Worm (Caenorhabditis elegans) whole organism, dauer: ENCODE measurements around the gene pxl-1.

Experiments used
- unc-62 ChIP-seq: sonication (generic microtip); optimal IDR thresholded peaks from 2 replicates; lab custom pipeline; 2017; ENCODE audit warnings: missing biosample characterization, missing genetic modification reagents, missing genetic modification characterization

Gene pxl-1

DNA sequence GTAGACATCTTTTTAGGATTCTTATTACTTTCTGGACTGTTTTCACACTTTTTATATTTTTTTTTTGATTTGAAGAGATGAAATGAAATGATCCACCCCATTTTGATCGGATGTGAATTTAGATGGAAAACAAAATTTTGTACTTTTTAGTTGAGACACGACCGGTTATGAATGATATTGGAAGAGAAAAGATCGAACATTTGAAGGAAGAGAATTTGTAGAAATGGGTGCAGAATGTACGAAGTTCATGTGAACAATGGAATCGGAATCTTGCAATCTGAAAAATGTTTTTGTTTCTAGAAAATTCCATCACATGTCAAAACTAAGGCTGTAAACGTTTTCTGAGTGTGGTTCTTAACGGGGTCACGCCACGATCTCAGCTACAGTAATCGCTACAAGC is 13.0 kb downstream of the pxl-1 start, which contains the start of gene F01F1.14:
Gene F01F1.14 (minus strand): TSS at position 101 of the 400 bp plus-strand sequence.
- no peak for TF ChIP-seq unc-62 (GFP tag; lab: Kevin White, UChicago)

- no peak for TF ChIP-seq unc-62 (GFP tag; lab: Kevin White, UChicago)
These were observed 13.5 kb downstream of the pxl-1 start for ce11 chrIII:5882284-5882683.

DNA sequence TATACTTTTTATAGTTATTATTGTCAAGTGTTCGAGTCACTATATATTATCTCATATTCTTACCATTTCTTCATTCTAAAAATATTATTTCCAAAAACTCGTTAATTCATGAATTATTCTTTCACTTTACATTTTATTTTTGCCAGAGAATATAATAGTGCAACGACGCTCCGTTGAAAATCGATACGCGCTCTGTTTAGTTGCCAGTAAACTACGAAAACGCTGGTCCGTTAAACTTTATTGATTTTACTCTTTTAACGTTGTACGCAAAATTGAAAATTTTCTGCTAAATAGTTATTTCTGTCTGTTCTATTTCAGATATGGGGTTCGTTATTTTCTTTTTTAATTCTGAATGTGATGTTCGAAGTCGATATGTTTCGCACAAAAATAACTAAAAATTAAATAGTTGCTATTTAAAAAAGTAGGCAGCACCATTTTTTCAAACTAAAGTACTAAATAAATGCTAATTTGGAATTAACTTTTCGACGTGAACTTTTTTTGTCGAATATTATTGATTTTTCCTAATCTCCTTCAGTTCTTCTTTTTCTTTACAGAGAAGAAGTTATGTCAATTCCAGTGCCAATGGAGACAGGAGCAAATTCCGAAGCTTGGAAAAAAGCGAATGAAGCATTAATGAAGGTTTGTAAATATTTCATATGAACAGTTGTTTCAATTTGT is 16.4 kb downstream of the pxl-1 start, which contains the start of gene hpo-10:
Gene hpo-10 (plus strand): TSS at position 199 of the 678 bp plus-strand sequence.
- TF ChIP-seq unc-62 (GFP tag; lab: Kevin White, UChicago): no peak

ce11 chrIII:5878215-5878614 is 17.6 kb downstream of the pxl-1 start, which contains the start of the genes mig-21 and F01F1.2:
Gene mig-21, minus strand, starts transcription at chrIII:5878380.
Gene F01F1.2, plus strand, starts transcription at chrIII:5878554.
- no peak for TF ChIP-seq unc-62 (GFP tag; lab: Kevin White, UChicago)

DNA sequence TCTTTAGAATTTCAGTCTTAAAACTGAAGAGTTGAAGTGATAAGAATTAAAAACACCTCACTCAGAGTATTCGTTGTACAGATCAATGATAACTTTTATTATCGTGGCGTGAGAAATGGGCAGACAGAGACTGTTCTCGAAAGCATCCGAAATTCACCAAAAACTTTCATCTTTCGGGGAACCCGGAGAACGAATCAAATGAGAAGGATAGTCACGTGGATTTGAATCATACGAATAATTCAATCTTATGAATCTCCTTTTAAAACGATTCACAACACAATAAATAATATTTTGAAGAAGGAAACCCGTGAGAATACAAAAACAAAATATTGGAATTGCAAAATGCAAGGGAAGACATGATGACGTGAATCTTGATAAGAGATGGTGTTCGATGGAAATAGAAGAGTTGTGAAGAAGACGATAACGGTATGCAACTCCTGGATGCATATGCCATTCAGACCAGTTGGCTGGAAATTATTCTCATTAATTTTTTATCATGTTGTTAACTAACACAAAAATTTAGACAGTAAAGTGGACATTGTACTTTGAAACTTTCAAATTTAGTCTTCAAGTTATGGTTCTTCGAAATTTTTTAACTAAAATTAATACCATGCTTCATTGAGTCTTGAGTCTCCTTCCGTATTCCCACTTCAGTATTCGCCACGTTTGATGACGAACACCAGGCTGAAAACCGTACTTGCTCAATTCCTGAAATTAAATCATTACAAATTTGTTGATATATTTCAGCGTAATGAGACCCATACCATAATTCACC is 18.8 kb downstream of the pxl-1 start:
- no peak for TF ChIP-seq unc-62 (GFP tag; lab: Kevin White, UChicago)

DNA sequence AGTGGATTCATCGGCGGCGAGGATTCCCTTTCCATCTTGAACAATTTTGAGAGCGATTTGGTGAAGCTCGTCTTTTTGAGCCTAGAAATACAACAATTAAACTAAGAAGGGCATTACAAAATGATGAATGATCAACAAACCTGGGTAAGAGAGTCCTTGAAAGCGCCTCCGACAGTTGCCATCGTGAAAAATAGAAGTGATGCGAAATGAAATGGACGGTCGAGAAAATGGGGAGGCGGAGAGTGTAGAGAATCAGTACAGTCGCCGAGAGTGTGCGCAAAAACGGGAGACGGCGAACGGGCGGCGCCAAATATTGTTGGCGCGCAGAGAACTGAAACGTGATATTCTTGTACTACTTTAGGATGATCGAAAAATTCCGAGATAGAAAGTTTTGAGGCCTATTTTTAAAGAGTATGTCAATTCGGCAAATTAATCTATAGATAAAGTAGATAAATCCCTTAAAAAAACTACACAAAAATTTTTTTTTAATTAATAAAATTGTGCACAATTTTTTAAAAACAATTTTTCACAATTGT is 19.6 kb downstream of the pxl-1 start, which contains the start of gene aldo-2:
Gene aldo-2 (minus strand): TSS at position 486 of the 536 bp plus-strand sequence.
- no peak for TF ChIP-seq unc-62 (GFP tag; lab: Kevin White, UChicago)

ce11 chrIII:5875705-5876104 is 20.1 kb downstream of the pxl-1 start:
- TF ChIP-seq unc-62 (GFP tag; lab: Kevin White, UChicago): no peak

- TF ChIP-seq unc-62 (GFP tag; lab: Kevin White, UChicago): no peak
These were observed 20.5 kb downstream of the pxl-1 start for ce11 chrIII:5875418-5875702.

ce11 chrIII:5874664-5875417 is 21.0 kb downstream of the pxl-1 start:
- TF ChIP-seq unc-62 (GFP tag; lab: Kevin White, UChicago): no peak

DNA sequence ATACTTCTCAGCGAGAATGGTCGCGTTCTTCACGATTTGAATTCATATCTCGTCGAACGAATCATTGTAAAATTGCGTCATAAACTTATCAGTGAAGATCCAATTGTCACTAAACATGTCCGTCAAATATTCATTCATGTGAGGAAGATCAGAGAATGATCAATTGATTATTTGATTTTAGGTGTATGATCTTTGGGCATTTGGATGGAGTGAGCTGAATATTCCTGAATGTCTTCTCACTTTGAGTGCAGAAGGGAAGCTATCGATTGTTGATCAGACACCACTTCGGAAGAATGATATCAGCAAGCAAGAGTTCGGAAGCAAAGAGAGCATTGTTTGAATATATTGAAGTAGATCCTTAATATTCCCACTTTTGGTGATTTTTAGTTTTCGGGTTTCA is 21.6 kb downstream of the pxl-1 start:
- no peak for TF ChIP-seq unc-62 (GFP tag; lab: Kevin White, UChicago)

- TF ChIP-seq unc-62 (GFP tag; lab: Kevin White, UChicago): no peak
These were observed 23.5 kb downstream of the pxl-1 start for ce11 chrIII:5872288-5872687.

DNA sequence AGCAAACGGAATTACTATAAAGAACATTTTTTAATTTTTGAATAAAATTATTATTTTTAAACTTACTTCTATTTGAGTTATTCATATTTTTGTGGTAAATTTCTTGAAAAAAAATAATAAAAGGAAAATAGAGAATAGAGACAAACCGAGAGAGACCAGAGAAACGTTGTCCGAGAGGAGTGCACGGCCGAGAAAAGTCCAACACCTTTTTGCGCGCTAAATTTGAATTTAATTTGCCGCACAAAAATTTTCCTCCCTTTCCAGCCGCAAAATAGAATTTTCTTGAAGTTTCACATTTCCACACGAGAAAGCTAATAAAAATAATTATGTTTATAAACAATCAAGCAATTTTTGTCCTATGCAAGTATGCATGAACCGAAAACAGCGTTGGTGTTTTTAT is 24.1 kb downstream of the pxl-1 start, which contains the start of the genes F01F1.11 and F01F1.3:
Gene F01F1.11 (minus strand): TSS at position 118 of the 400 bp plus-strand sequence.
Gene F01F1.3 (plus strand): TSS at position 179 of the 400 bp plus-strand sequence.
- TF ChIP-seq unc-62 (GFP tag; lab: Kevin White, UChicago): no peak

ce11 chrIII:5869429-5869828 is 26.4 kb downstream of the pxl-1 start, which contains the start of gene F01F1.15:
Gene F01F1.15, minus strand, starts transcription at chrIII:5869529.
- no peak for TF ChIP-seq unc-62 (GFP tag; lab: Kevin White, UChicago)

DNA sequence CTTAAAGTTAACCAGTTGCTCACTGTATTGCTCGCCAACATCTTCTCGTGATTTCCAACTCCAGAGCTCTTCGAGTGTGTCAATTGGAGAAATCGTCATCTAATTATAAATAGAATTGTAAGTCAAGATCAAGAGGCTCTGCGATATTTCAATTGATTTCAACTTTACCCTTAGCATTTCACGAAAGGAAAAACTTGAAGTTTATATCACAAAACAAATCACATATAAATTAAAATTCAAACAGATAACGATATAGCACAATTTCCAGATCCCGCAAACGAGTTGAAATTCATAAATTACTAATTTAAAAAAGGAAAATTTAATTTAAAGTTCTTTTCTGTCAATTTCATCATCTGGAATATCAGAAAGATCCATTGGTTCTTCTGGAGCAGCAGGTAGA is 27.4 kb downstream of the pxl-1 start, which contains the start of gene eng-1:
Gene eng-1 (minus strand): TSS at position 101 of the 400 bp plus-strand sequence.
- TF ChIP-seq unc-62 (GFP tag; lab: Kevin White, UChicago): no peak

ce11 chrIII:5864270-5864669 is 31.5 kb downstream of the pxl-1 start, which contains the start of gene rabn-5:
Gene rabn-5, plus strand, starts transcription at chrIII:5864553.
- TF ChIP-seq unc-62 (GFP tag; lab: Kevin White, UChicago): no peak
